Worm (Caenorhabditis elegans) whole organism, L3 larva: ENCODE results near the gene K09E9.1.

Experiments used
- ZK546.5 ChIP-seq: sonication (generic microtip); optimal IDR thresholded peaks from 2 replicates; lab custom pipeline; 2017; ENCODE audit warnings: missing biosample characterization, missing genetic modification characterization
- elt-1 ChIP-seq: fragments of 150-350 bp; optimal IDR thresholded peaks from 2 replicates; lab custom pipeline; 2014; ENCODE audit warnings: missing biosample characterization, missing genetic modification characterization
- fkh-10 ChIP-seq: sonication (generic microtip); optimal IDR thresholded peaks from 2 replicates; lab custom pipeline; 2017; ENCODE audit warnings: missing biosample characterization, missing genetic modification reagents, missing genetic modification characterization
- fos-1 ChIP-seq: fragments of 150-350 bp; optimal IDR thresholded peaks from 2 replicates; lab custom pipeline; 2014; ENCODE audit warnings: missing biosample characterization, missing genetic modification characterization
- lsy-12 ChIP-seq: sonication (generic microtip); optimal IDR thresholded peaks from 2 replicates; lab custom pipeline; 2016; ENCODE audit warnings: mild to moderate bottlenecking, missing genetic modification characterization, missing compliant biosample characterization
- nhr-11 ChIP-seq: fragments of 150-350 bp; optimal IDR thresholded peaks from 2 replicates; lab custom pipeline; 2014; ENCODE audit warnings: missing biosample characterization, missing genetic modification characterization
- nhr-12 ChIP-seq: fragments of 150-350 bp; optimal IDR thresholded peaks from 2 replicates; lab custom pipeline; 2014; ENCODE audit warnings: missing biosample characterization, missing genetic modification characterization
- nhr-67 ChIP-seq: fragments of 150-350 bp; optimal IDR thresholded peaks from 2 replicates; lab custom pipeline; 2014; ENCODE audit warnings: missing biosample characterization, missing genetic modification characterization
- nhr-77 ChIP-seq: fragments of 150-350 bp; optimal IDR thresholded peaks from 2 replicates; lab custom pipeline; 2014; ENCODE audit warnings: missing biosample characterization, missing genetic modification characterization
- skn-1 ChIP-seq: fragments of 150-350 bp; optimal IDR thresholded peaks from 2 replicates; lab custom pipeline; 2014; ENCODE audit warnings: missing biosample characterization, missing genetic modification characterization
- tbx-2 ChIP-seq: sonication (generic microtip); optimal IDR thresholded peaks from 2 replicates; lab custom pipeline; 2016; ENCODE audit warnings: mild to moderate bottlenecking, missing genetic modification characterization, missing compliant biosample characterization

- no peak for TF ChIP-seq nhr-11
- TF ChIP-seq nhr-77, result no peak
- no peak for TF ChIP-seq nhr-67 (tag; lab: Kevin White, UChicago)
- TF ChIP-seq tbx-2 (tag; lab: Kevin White, UChicago), result no peak
- TF ChIP-seq fos-1 (tag; lab: Kevin White, UChicago), result no peak
- no peak for TF ChIP-seq fkh-10 (GFP tag; lab: Kevin White, UChicago)
- TF ChIP-seq elt-1 (tag; lab: Kevin White, UChicago), result no peak
- TF ChIP-seq nhr-12, result no peak
- no peak for TF ChIP-seq ZK546.5 (tag; lab: Kevin White, UChicago)
- no peak for TF ChIP-seq skn-1 (tag; lab: Kevin White, UChicago)
- TF ChIP-seq lsy-12 (tag; lab: Kevin White, UChicago), result no peak
These were observed 3.1 kb upstream of the K09E9.1 start for ce11 chrX:15617168-15617567.
